Worm (Caenorhabditis elegans): ENCODE results near the gene spp-11.

The spp-11 gene

DNA sequence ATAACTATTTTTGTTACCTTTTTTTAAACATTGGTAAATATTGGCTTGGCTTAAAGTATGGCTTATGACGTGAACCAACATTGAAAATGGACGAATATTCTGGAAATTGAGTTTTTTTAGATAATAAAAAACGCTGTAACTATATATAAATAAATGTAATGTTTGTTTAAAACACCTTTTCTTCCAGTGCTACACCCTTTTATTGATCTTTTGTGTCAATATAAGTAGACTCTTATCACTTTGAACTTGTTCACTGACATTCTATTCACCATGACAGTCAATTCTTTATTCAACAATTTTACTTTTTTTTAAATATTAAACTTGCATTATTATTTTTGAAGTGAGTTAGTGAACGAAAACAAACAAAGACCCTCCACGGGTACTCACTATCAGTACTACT is 3.9 kb downstream of the spp-11 start, which contains the start of gene T25D10.1:
T25D10.1 (plus strand) TSS at position 169 of the 400 bp plus-strand sequence.
- no peak for TF ChIP-seq hlh-6 (tag; optimal IDR thresholded peaks at IDR 0.05)

DNA sequence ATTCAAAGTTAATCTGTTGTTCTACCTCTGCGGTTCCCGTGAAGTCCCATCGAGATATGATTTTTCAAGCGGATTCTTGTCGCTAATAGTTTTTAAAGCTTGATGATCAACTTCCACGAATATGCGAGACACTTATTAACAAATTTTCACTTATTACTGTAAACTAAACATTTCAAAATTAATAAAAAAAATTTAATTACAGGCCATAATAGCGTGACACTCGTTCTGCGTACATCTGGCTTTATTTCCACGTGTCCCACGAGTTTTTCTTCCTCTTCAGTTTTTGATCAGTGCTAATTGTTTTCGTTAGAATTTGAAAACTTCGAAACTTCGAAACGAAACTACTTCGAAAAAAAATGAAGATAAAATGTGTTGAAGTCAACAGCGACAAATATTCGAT is 5.5 kb downstream of the spp-11 start, which contains the start of gene btb-2:
btb-2 (plus strand) TSS at position 301 of the 400 bp plus-strand sequence.
- TF ChIP-seq ceh-22 (tag; optimal IDR thresholded peaks at IDR 0.05) (no peak), C08G9.2 (tag; optimal IDR thresholded peaks at IDR 0.05) (no peak), C38D4.7 (GFP tag; optimal IDR thresholded peaks at IDR 0.05) (no peak), nfya-1 (tag; optimal IDR thresholded peaks at IDR 0.05) (no peak), unc-55 (GFP tag; optimal IDR thresholded peaks at IDR 0.05) (no peak), tbx-7 (tag; optimal IDR thresholded peaks at IDR 0.05) (no peak), fkh-6 (tag; optimal IDR thresholded peaks at IDR 0.05) (no peak), ceh-2 (tag; optimal IDR thresholded peaks at IDR 0.05) (no peak), fkh-10 (GFP tag; optimal IDR thresholded peaks at IDR 0.05) (no peak), T23F11.4 (GFP tag; optimal IDR thresholded peaks at IDR 0.05) (no peak), sdc-2 (tag; optimal IDR thresholded peaks at IDR 0.05) (no peak), hlh-30 (tag; optimal IDR thresholded peaks at IDR 0.05; ENCODE audit: insufficient read depth) (no peak), ceh-45 (GFP tag; IDR thresholded peaks at IDR 0.05) (no peak), ceh-48 (tag; optimal IDR thresholded peaks at IDR 0.05) (no peak), syd-9 (tag; optimal IDR thresholded peaks at IDR 0.05) (no peak), dmd-4 (tag; optimal IDR thresholded peaks at IDR 0.05; ENCODE audit: borderline replicate concordance) (no peak), rnt-1 (tag; optimal IDR thresholded peaks at IDR 0.05) (no peak), fax-1 (tag; optimal IDR thresholded peaks at IDR 0.05) (no peak), ceh-24 (tag; optimal IDR thresholded peaks at IDR 0.05) (no peak), eyg-1 (tag; optimal IDR thresholded peaks at IDR 0.05) (no peak)

DNA sequence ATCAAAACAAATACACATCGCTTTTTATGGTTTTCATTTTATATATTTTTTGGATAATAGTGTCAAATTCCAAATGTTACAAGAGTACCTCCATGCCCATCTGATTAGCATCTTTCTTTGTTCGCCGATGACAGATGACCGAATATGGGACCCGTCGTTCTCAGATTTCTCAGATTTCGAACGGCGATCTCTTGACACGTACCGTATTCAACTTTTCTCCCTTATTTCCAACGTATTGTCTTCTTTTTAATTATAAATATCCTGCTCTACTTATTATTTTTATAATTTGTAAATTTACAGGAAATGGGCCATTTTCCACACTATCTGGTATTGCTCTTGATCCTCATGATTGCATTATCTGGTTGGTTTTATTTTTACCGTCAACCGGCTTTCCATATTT is 8.8 kb downstream of the spp-11 start, which contains the start of gene zig-10:
zig-10 (plus strand) TSS at position 301 of the 400 bp plus-strand sequence.
- TF ChIP-seq hlh-30 (tag; optimal IDR thresholded peaks at IDR 0.05; ENCODE audit: insufficient read depth) = no peak
- no peak for TF ChIP-seq pag-3 (tag; optimal IDR thresholded peaks at IDR 0.05; ENCODE audit: borderline replicate concordance)

DNA sequence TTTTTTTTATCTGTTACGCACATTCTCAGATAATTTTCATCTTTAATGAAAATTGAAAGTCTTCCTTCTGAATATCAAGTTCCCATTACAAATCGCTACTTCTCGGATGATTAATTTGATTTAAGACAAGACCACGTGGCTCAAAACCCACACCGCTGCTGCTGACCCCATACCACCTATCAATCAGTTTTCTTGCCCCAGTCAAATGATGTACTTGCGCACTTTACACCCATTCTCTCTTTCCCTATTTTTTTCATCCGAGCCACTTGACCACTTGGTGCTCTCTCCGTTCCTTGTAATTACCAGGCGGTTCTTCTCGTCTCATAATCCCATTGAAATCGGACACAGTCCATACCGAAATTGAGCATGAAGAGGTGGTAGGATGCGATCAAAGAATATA is 13.1 kb downstream of the spp-11 start:
- TF ChIP-seq pax-1 (tag; optimal IDR thresholded peaks at IDR 0.05) (no peak), unc-55 (GFP tag; optimal IDR thresholded peaks at IDR 0.05) (peak; percentile 52)

DNA sequence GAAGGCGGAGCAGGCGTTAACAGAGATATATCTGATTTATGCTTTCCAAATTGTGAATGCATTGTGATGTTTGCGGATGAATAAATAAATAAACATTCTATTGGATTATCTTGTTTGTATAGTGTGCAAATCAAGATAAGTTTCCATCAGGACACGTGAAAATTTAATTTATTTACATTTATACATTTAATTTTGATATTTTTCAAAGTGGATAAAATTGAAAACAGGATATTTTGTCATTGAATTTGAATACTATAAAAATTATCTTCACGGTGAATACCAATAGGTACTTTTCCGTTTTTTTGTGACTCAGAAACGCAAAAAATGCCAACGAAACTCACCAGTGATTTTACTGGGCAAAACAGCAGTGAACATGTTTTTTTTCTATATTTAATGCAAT is 16.0 kb downstream of the spp-11 start, which contains the start of gene F58F12.3:
F58F12.3 (minus strand) TSS at position 101 of the 400 bp plus-strand sequence.
- no peak for TF ChIP-seq pha-2 (tag; optimal IDR thresholded peaks at IDR 0.05)
- TF ChIP-seq fkh-6 (tag; optimal IDR thresholded peaks at IDR 0.05) = no peak
- no peak for TF ChIP-seq unc-86 (tag; optimal IDR thresholded peaks at IDR 0.05)
- no peak for TF ChIP-seq ets-4 (tag; optimal IDR thresholded peaks at IDR 0.05)
- TF ChIP-seq ceh-6 (GFP tag; optimal IDR thresholded peaks at IDR 0.05) = no peak
- TF ChIP-seq sox-2 (GFP tag; IDR thresholded peaks at IDR 0.05) = no peak
- TF ChIP-seq zip-5 (tag; optimal IDR thresholded peaks at IDR 0.05) = no peak
- no peak for TF ChIP-seq mec-3 (tag; optimal IDR thresholded peaks at IDR 0.05; ENCODE audit: borderline replicate concordance)
- TF ChIP-seq gmeb-2 (tag; optimal IDR thresholded peaks at IDR 0.05) = no peak
- no peak for TF ChIP-seq tbx-2 (tag; optimal IDR thresholded peaks at IDR 0.05)
- no peak for TF ChIP-seq K02D7.2 (tag; optimal IDR thresholded peaks at IDR 0.05)
- TF ChIP-seq F13H6.1 (tag; optimal IDR thresholded peaks at IDR 0.05) = no peak

Data from whole organism, late embryonic.